Fruit fly (Drosophila melanogaster): ENCODE data around the gene Flad1.

Gene Flad1

DNA sequence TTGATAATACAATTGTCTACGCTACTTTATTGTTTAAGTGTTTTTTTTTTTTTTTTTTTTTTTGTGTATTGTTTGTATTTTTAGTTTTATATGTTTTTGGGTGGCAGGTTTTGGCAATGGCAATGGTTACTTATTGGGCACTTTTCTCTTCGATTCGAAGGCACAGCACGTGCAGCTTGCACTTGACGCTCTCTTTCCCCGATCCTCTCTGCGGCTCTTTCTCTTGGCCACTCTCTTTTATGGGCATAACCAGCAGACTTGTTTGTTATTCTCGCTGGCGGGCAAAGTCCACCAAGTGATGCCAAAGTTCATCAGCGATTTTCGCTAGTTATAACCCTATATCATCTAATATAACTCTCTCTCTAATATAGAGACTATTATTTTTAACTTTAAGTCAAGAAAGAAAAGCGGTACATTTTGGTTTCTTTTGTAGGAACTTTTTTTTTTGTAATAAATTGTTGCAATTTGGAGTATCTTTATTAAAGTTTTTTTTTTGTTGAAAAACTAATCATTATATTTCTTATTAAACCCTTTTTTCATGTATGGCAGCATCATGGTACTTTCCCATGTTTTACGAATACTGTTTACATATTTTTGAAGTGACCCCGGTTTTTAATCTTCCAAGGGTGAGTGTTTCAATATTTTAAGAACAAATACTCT, 13.0 kb downstream of the Flad1 start:
- TF ChIP-seq Gug (GFP tag; IDR thresholded peaks at IDR 0.05) (no peak), Blimp-1 (GFP tag; optimal IDR thresholded peaks at IDR 0.05) (no peak), acj6 (GFP tag; optimal IDR thresholded peaks at IDR 0.05) (no peak), Hr39 (GFP tag; optimal IDR thresholded peaks at IDR 0.05) (no peak), Sox15 (GFP tag; optimal IDR thresholded peaks at IDR 0.05) (no peak), Met (GFP tag; optimal IDR thresholded peaks at IDR 0.05) (peak; percentile 50), CG15336 (GFP tag; IDR thresholded peaks at IDR 0.05) (no peak), Eip93F (GFP tag; optimal IDR thresholded peaks at IDR 0.05) (peak; percentile 8), salr (GFP tag; optimal IDR thresholded peaks at IDR 0.05) (peak in 1 of 2 experiments; percentile 58), CG3032 (tag; optimal IDR thresholded peaks at IDR 0.05) (no peak), ss (GFP tag; optimal IDR thresholded peaks at IDR 0.05) (peak; percentile 89 to 90), CG11294 (GFP tag; IDR thresholded peaks at IDR 0.05) (no peak), CG6792 (GFP tag; optimal IDR thresholded peaks at IDR 0.05) (no peak), CG6163 (GFP tag; IDR thresholded peaks at IDR 0.05) (no peak), topi (GFP tag; optimal IDR thresholded peaks at IDR 0.05) (peak; percentile 42), spab (GFP tag; optimal IDR thresholded peaks at IDR 0.05) (peak; percentile 42), fd59A (GFP tag; optimal IDR thresholded peaks at IDR 0.05) (no peak), net (GFP tag; optimal IDR thresholded peaks at IDR 0.05) (peak; percentile 52), CG1621 (tag; optimal IDR thresholded peaks at IDR 0.05) (peak; percentile 8), CG8119 (GFP tag; IDR thresholded peaks at IDR 0.05) (no peak; the same call in 2 of the 3 replicates), fd85E (GFP tag; optimal IDR thresholded peaks at IDR 0.05) (peak; percentile 3), Hr38 (GFP tag; optimal IDR thresholded peaks at IDR 0.05) (no peak), CG10669 (GFP tag; optimal IDR thresholded peaks at IDR 0.05) (peak; percentile 42), OdsH (GFP tag; optimal IDR thresholded peaks at IDR 0.05) (peak; percentile 29), Sox102F (GFP tag; optimal IDR thresholded peaks at IDR 0.05) (peak; percentile 56), CG3919 (GFP tag; optimal IDR thresholded peaks at IDR 0.05) (peak; percentile 43), CG6854 (GFP tag; optimal IDR thresholded peaks at IDR 0.05) (peak; percentile 83), CG34406 (GFP tag; optimal IDR thresholded peaks at IDR 0.05) (no peak), dac (GFP tag; optimal IDR thresholded peaks at IDR 0.05) (no peak), CG9139 (GFP tag; optimal IDR thresholded peaks at IDR 0.05) (peak; percentile 74), pdm3 (GFP tag; optimal IDR thresholded peaks at IDR 0.05) (peak; percentile 29), Ets21C (GFP tag; optimal IDR thresholded peaks at IDR 0.05) (no peak), Smox (GFP tag; optimal IDR thresholded peaks at IDR 0.05) (peak; percentile 28), svp (GFP tag) (peak; percentile 90), CG6808 (GFP tag; optimal IDR thresholded peaks at IDR 0.05) (peak; percentile 82), CG16779 (tag; optimal IDR thresholded peaks at IDR 0.05) (peak; percentile 50), CG31627 (GFP tag; optimal IDR thresholded peaks at IDR 0.05) (no peak), CG7368 (GFP tag; optimal IDR thresholded peaks at IDR 0.05) (peak; percentile 3), CG6276 (GFP tag; optimal IDR thresholded peaks at IDR 0.05) (peak; percentile 38), esn (GFP tag; optimal IDR thresholded peaks at IDR 0.05) (peak; percentile 21), eg (GFP tag; IDR thresholded peaks at IDR 0.05) (peak; percentile 23; the same call in 1 of the 3 replicates), Eip78C (GFP tag) (peak; percentile 81), CG10631 (GFP tag; optimal IDR thresholded peaks at IDR 0.05) (no peak), cyc (GFP tag; optimal IDR thresholded peaks at IDR 0.05) (no peak), Sox14 (GFP tag; optimal IDR thresholded peaks at IDR 0.05) (no peak), CG32006 (GFP tag; optimal IDR thresholded peaks at IDR 0.05) (peak; percentile 13)
